Worm (Caenorhabditis elegans) whole organism, L1 larva: ENCODE measurements around the gene col-162.

Experiments used
- egl-27 ChIP-seq, 2 experiments: fragments of 150-350 bp in 1 of 2; sonication (generic microtip); optimal IDR thresholded peaks; 3 replicates each; lab custom pipeline; 2017 to 2018; ENCODE audit warnings: missing biosample characterization in 2 of 2, missing genetic modification characterization in 2 of 2, missing genetic modification reagents in 2 of 2
- lin-13 ChIP-seq: fragments of 150-350 bp; optimal IDR thresholded peaks from 2 replicates; lab custom pipeline; 2014; ENCODE audit warnings: missing biosample characterization, missing genetic modification reagents, missing genetic modification characterization
- nhr-11 ChIP-seq: fragments of 150-350 bp; optimal IDR thresholded peaks from 2 replicates; lab custom pipeline; 2014; ENCODE audit warnings: missing biosample characterization, missing genetic modification characterization
- nhr-76 ChIP-seq: sonication (generic microtip); optimal IDR thresholded peaks from 2 replicates; lab custom pipeline; 2017; ENCODE audit warnings: missing biosample characterization, missing genetic modification characterization

DNA sequence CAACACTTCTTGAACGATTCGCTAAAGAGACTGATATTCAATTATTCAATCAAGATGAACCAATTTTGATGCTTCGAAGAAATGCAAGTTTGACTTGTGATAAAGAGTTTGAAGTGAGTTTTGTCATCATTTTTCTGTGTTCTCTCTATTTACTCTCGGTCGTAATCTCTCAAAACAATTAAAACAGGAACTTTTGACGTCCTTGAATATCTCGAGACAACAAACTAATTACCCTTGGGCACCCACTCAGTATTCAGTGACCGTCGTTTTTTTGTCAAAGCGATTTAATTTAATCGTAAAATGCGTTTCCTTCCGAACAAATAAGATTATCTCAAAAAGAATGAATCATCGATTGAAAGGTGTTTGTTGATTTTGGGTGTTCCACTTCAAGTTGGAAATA, 22.4 kb downstream of the col-162 start:
- TF ChIP-seq nhr-76 (tag; lab: Kevin White, UChicago), result no peak
- no peak for TF ChIP-seq nhr-11 (tag; lab: Kevin White, UChicago)
- TF ChIP-seq egl-27 (tag; optimal IDR thresholded peaks at IDR 0.05; lab: Kevin White, UChicago), result no peak
- TF ChIP-seq lin-13 (GFP tag; lab: Kevin White, UChicago), result no peak
